Fruit fly (Drosophila melanogaster): Measurements from ENCODE around the gene Fas1.

DNA sequence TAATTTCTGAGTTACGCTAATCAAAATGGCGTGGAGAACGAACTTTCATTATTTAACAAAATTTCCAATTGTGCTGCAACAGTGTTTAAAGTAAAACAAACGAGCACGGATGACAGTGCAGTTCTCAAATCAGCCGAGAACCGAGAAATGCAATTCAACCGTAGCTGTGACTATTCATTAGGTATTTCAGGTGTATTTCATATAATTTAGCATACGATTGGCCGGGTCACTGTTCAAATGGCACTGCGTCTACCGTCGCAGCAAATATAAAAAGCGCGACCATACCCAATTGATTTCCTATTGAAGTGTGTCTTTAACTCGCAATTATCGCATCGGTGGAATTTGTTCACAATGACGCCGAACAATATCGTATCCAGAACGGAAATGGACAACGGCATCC, 4.6 kb upstream of the Fas1 start, which contains the start of gene CG14893:
- TF ChIP-seq rgr (GFP tag; optimal IDR thresholded peaks at IDR 0.05) (no peak), fru (GFP tag; optimal IDR thresholded peaks at IDR 0.05) (no peak), OdsH (GFP tag; optimal IDR thresholded peaks at IDR 0.05) (no peak), usp (GFP tag; optimal IDR thresholded peaks at IDR 0.05) (no peak), br (GFP tag; optimal IDR thresholded peaks at IDR 0.05) (no peak), pan (optimal IDR thresholded peaks at IDR 0.05) (no peak), h (GFP tag; optimal IDR thresholded peaks at IDR 0.05) (no peak)
